Fruit fly (Drosophila melanogaster) whole organism, prepupa: Measurements from ENCODE around the gene CG32425.
A peak's percentile ranks its signal among the peaks of the same experiment; 100 is the strongest.

ENCODE experiments used
- Blimp-1 ChIP-seq: fragments of 200-800 bp; sonication (Bioruptor generic); optimal IDR thresholded peaks from 3 replicates; lab custom pipeline; 2017; ENCODE audit warnings: missing biosample characterization, missing genetic modification characterization, mild to moderate bottlenecking, moderate library complexity, missing genetic modification reagents
- CG10631 ChIP-seq: fragments of 200-800 bp; sonication (Bioruptor generic); optimal IDR thresholded peaks from 2 replicates; lab custom pipeline; 2016; ENCODE audit warnings: missing biosample characterization, missing genetic modification characterization
- CG10669 ChIP-seq: fragments of 200-800 bp; sonication (Bioruptor generic); optimal IDR thresholded peaks from 3 replicates; lab custom pipeline; 2018; ENCODE audit warnings: missing biosample characterization, mild to moderate bottlenecking, missing genetic modification characterization, moderate library complexity
- CG11294 ChIP-seq: fragments of 200-800 bp; sonication (Bioruptor generic); IDR thresholded peaks from 2 replicates; pipeline ENCODE4 v1.3.6; 2022; ENCODE audit warnings: missing biosample characterization, missing genetic modification characterization
- CG11762 ChIP-seq: fragments of 200-800 bp; sonication (Bioruptor generic); optimal IDR thresholded peaks from 3 replicates; lab custom pipeline; 2016; ENCODE audit warnings: missing biosample characterization, missing genetic modification characterization; ENCODE audit not compliant: insufficient read depth
- CG11902 ChIP-seq: fragments of 200-800 bp; sonication (Bioruptor generic); optimal IDR thresholded peaks from 3 replicates; lab custom pipeline; 2016; ENCODE audit warnings: missing biosample characterization, missing genetic modification characterization
- CG15336 ChIP-seq: fragments of 200-800 bp; sonication (Bioruptor generic); IDR thresholded peaks from 2 replicates; pipeline ENCODE4 v1.3.6; 2022; ENCODE audit warnings: missing biosample characterization, missing genetic modification characterization
- CG3032 ChIP-seq: fragments of 200-800 bp; optimal IDR thresholded peaks from 2 replicates; lab custom pipeline; 2019; ENCODE audit warnings: missing biosample characterization, mild to moderate bottlenecking, missing genetic modification characterization, moderate library complexity
- CG32006 ChIP-seq: fragments of 200-800 bp; sonication (Bioruptor generic); optimal IDR thresholded peaks from 3 replicates; lab custom pipeline; 2017; ENCODE audit warnings: missing biosample characterization, mild to moderate bottlenecking, missing genetic modification characterization
- CG34406 ChIP-seq: fragments of 200-800 bp; sonication (Bioruptor generic); optimal IDR thresholded peaks from 3 replicates; lab custom pipeline; 2016; ENCODE audit warnings: missing biosample characterization, missing genetic modification characterization
- CG3919 ChIP-seq: fragments of 200-800 bp; sonication (Bioruptor generic); optimal IDR thresholded peaks from 3 replicates; lab custom pipeline; 2016; ENCODE audit warnings: missing biosample characterization, missing genetic modification characterization
- CG6276 ChIP-seq: fragments of 200-800 bp; sonication (Bioruptor generic); optimal IDR thresholded peaks from 2 replicates; lab custom pipeline; 2017; ENCODE audit warnings: missing biosample characterization, mild to moderate bottlenecking, missing genetic modification characterization
- CG6792 ChIP-seq: fragments of 200-800 bp; sonication (Bioruptor generic); optimal IDR thresholded peaks from 3 replicates; lab custom pipeline; 2016; ENCODE audit warnings: missing biosample characterization, missing genetic modification characterization
- CG6808 ChIP-seq: fragments of 200-800 bp; sonication (Bioruptor generic); optimal IDR thresholded peaks from 3 replicates; lab custom pipeline; 2017; ENCODE audit warnings: missing biosample characterization, missing genetic modification characterization, mild to moderate bottlenecking, moderate library complexity, missing genetic modification reagents
- CG7368 ChIP-seq: fragments of 200-800 bp; sonication (Bioruptor generic); optimal IDR thresholded peaks from 3 replicates; lab custom pipeline; 2016; ENCODE audit warnings: missing biosample characterization, missing genetic modification characterization
- CG8119 ChIP-seq: fragments of 200-800 bp; sonication (Bioruptor generic); IDR thresholded peaks from 3 replicates; pipeline ENCODE4 v1.3.6; 2022; ENCODE audit warnings: missing biosample characterization, missing genetic modification characterization
- CG8319 ChIP-seq: fragments of 200-800 bp; sonication (Bioruptor generic); optimal IDR thresholded peaks from 3 replicates; lab custom pipeline; 2016; ENCODE audit warnings: missing biosample characterization, missing genetic modification characterization
- CG8632 ChIP-seq: fragments of 200-800 bp; sonication (Bioruptor generic); optimal IDR thresholded peaks from 3 replicates; lab custom pipeline; 2016; ENCODE audit warnings: missing biosample characterization, missing genetic modification characterization
- CG9139 ChIP-seq: fragments of 200-800 bp; sonication (Bioruptor generic); optimal IDR thresholded peaks from 3 replicates; lab custom pipeline; 2017; ENCODE audit warnings: missing biosample characterization, mild to moderate bottlenecking, missing genetic modification characterization
- Eip78C ChIP-seq: fragments of 200-800 bp; sonication (Bioruptor generic); peaks from one replicate; lab custom pipeline; 2016; ENCODE audit warnings: missing biosample characterization, missing genetic modification characterization
- Ets21C ChIP-seq: fragments of 200-800 bp; sonication (Bioruptor generic); optimal IDR thresholded peaks from 3 replicates; lab custom pipeline; 2016; ENCODE audit warnings: missing biosample characterization, missing genetic modification characterization
- Ets96B ChIP-seq: fragments of 200-800 bp; optimal IDR thresholded peaks from 2 replicates; lab custom pipeline; 2019; ENCODE audit warnings: missing biosample characterization, mild to moderate bottlenecking, missing genetic modification characterization, moderate library complexity
- Hr38 ChIP-seq: sonication (Bioruptor generic); optimal IDR thresholded peaks from 2 replicates; lab custom pipeline; 2016; ENCODE audit warnings: missing biosample characterization, missing genetic modification characterization
- Hr39 ChIP-seq: fragments of 200-800 bp; sonication (Bioruptor generic); optimal IDR thresholded peaks from 2 replicates; lab custom pipeline; 2016; ENCODE audit warnings: missing biosample characterization, missing genetic modification characterization
- Hr4 ChIP-seq: fragments of 200-800 bp; sonication (Bioruptor generic); optimal IDR thresholded peaks from 3 replicates; lab custom pipeline; 2016; ENCODE audit warnings: missing biosample characterization, missing genetic modification characterization
- Met ChIP-seq: fragments of 200-800 bp; sonication (Bioruptor generic); optimal IDR thresholded peaks from 3 replicates; lab custom pipeline; 2016; ENCODE audit warnings: missing biosample characterization, missing genetic modification characterization
- Smox ChIP-seq: fragments of 200-800 bp; sonication (Bioruptor generic); optimal IDR thresholded peaks from 3 replicates; lab custom pipeline; 2016; ENCODE audit warnings: missing biosample characterization, missing genetic modification characterization
- Sox102F ChIP-seq: fragments of 200-800 bp; sonication (Bioruptor generic); optimal IDR thresholded peaks from 2 replicates; lab custom pipeline; 2016; ENCODE audit warnings: missing biosample characterization, mild to moderate bottlenecking, missing genetic modification characterization
- Sox14 ChIP-seq: fragments of 200-800 bp; sonication (Bioruptor generic); optimal IDR thresholded peaks from 3 replicates; lab custom pipeline; 2016; ENCODE audit warnings: missing biosample characterization, missing genetic modification characterization
- Sox15 ChIP-seq: fragments of 200-800 bp; sonication (Bioruptor generic); optimal IDR thresholded peaks from 3 replicates; lab custom pipeline; 2016; ENCODE audit warnings: missing biosample characterization, missing genetic modification characterization
- acj6 ChIP-seq: fragments of 200-800 bp; sonication (Bioruptor generic); optimal IDR thresholded peaks from 3 replicates; lab custom pipeline; 2016; ENCODE audit warnings: missing biosample characterization, missing genetic modification characterization
- cyc ChIP-seq: fragments of 200-800 bp; sonication (Bioruptor generic); optimal IDR thresholded peaks from 3 replicates; lab custom pipeline; 2016; ENCODE audit warnings: missing biosample characterization, missing genetic modification characterization
- dac ChIP-seq: fragments of 200-800 bp; sonication (Bioruptor generic); optimal IDR thresholded peaks from 2 replicates; lab custom pipeline; 2017; ENCODE audit warnings: missing biosample characterization, mild to moderate bottlenecking, missing genetic modification characterization
- dsx ChIP-seq: fragments of 200-800 bp; optimal IDR thresholded peaks from 3 replicates; lab custom pipeline; 2019; ENCODE audit warnings: missing biosample characterization, mild to moderate bottlenecking, missing genetic modification characterization, moderate library complexity; ENCODE audit not compliant: poor library complexity, severe bottlenecking
- eg ChIP-seq: fragments of 200-800 bp; sonication (Bioruptor generic); IDR thresholded peaks from 3 replicates; pipeline ENCODE4 v1.3.6; 2022; ENCODE audit warnings: missing biosample characterization, missing genetic modification characterization
- esn ChIP-seq: fragments of 200-800 bp; sonication (Bioruptor generic); optimal IDR thresholded peaks from 2 replicates; lab custom pipeline; 2016; ENCODE audit warnings: missing biosample characterization, mild to moderate bottlenecking, missing genetic modification characterization, moderate library complexity
- fd59A ChIP-seq: fragments of 200-800 bp; sonication (Bioruptor generic); optimal IDR thresholded peaks from 2 replicates; lab custom pipeline; 2017; ENCODE audit warnings: missing biosample characterization, mild to moderate bottlenecking, missing genetic modification characterization, missing genetic modification reagents
- fd85E ChIP-seq: fragments of 200-800 bp; sonication (Bioruptor generic); optimal IDR thresholded peaks from 3 replicates; lab custom pipeline; 2016; ENCODE audit warnings: missing biosample characterization, missing genetic modification characterization
- fkh ChIP-seq: fragments of 200-800 bp; sonication (Bioruptor generic); optimal IDR thresholded peaks from 3 replicates; lab custom pipeline; 2017; ENCODE audit warnings: missing biosample characterization, mild to moderate bottlenecking, missing genetic modification characterization, moderate library complexity
- lz ChIP-seq: fragments of 200-800 bp; sonication (Bioruptor generic); optimal IDR thresholded peaks from 3 replicates; lab custom pipeline; 2016; ENCODE audit warnings: missing biosample characterization, missing genetic modification characterization
- net ChIP-seq: fragments of 200-800 bp; sonication (Bioruptor generic); optimal IDR thresholded peaks from 3 replicates; lab custom pipeline; 2016; ENCODE audit warnings: missing biosample characterization, missing genetic modification characterization
- salr ChIP-seq, 2 experiments: fragments of 200-800 bp; sonication (Bioruptor generic); optimal IDR thresholded peaks; 3 replicates each; lab custom pipeline; 2016 to 2018; ENCODE audit warnings: missing biosample characterization in 2 of 2, missing genetic modification characterization in 2 of 2, mild to moderate bottlenecking in 1 of 2
- spab ChIP-seq: fragments of 200-800 bp; sonication (Bioruptor generic); optimal IDR thresholded peaks from 2 replicates; lab custom pipeline; 2017; ENCODE audit warnings: missing biosample characterization, mild to moderate bottlenecking, missing genetic modification characterization, missing genetic modification reagents
- ss ChIP-seq, 2 experiments: fragments of 200-800 bp; sonication (Bioruptor generic); optimal IDR thresholded peaks; 2 replicates in 1 of 2; 3 replicates in 1 of 2; lab custom pipeline; 2017 to 2018; ENCODE audit warnings: mild to moderate bottlenecking in 2 of 2, missing biosample characterization in 2 of 2, missing genetic modification characterization in 2 of 2, moderate library complexity in 1 of 2
- svp ChIP-seq: fragments of 200-800 bp; sonication (Bioruptor generic); peaks from one replicate; lab custom pipeline; 2016; ENCODE audit warnings: missing biosample characterization, missing genetic modification characterization
- topi ChIP-seq: fragments of 200-800 bp; sonication (Bioruptor generic); optimal IDR thresholded peaks from 3 replicates; lab custom pipeline; 2016; ENCODE audit warnings: missing biosample characterization, missing genetic modification characterization
- vri ChIP-seq: fragments of 200-800 bp; sonication (Bioruptor generic); optimal IDR thresholded peaks from 3 replicates; lab custom pipeline; 2016; ENCODE audit warnings: missing biosample characterization, mild to moderate bottlenecking, missing genetic modification characterization

Gene CG32425

DNA sequence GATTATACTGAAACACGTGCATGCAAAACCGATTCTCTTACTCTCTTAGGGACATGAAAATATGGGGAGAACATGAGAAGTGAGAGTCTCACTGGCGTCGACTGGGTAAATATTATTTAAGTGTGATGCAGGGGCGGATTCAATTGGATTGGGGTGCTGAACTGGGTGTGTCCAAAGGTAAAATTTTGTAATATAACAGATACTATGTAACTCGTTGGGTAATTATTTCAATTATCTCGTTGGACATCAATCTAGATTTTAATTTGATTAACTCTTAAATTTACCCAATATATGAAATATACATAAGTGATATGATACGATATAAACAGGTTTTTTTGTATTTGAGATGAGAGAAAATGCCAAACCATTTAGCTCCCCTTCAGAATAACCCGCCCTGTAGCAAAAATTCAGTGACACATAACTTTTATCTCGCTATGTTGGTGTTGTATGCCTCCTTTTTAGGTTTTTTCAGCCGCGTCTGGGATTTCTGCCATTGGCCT is 11.1 kb downstream of the CG32425 start (continued):
- peak; percentile 91 to 92 for TF ChIP-seq ss (GFP tag; optimal IDR thresholded peaks at IDR 0.05; lab: Kevin White, UChicago)
- TF ChIP-seq Hr4 (GFP tag; lab: Kevin White, UChicago) = peak; percentile 91
- peak; percentile 83 for TF ChIP-seq CG6276 (GFP tag; lab: Kevin White, UChicago)
- TF ChIP-seq CG15336 = peak; percentile 84
- TF ChIP-seq Hr39 (GFP tag; lab: Kevin White, UChicago) = peak; percentile 92
- TF ChIP-seq dsx (GFP tag; lab: Kevin White, UChicago) = peak; percentile 59
- peak; percentile 80 for TF ChIP-seq Blimp-1 (GFP tag; lab: Kevin White, UChicago)
- TF ChIP-seq Met = peak; percentile 95

DNA sequence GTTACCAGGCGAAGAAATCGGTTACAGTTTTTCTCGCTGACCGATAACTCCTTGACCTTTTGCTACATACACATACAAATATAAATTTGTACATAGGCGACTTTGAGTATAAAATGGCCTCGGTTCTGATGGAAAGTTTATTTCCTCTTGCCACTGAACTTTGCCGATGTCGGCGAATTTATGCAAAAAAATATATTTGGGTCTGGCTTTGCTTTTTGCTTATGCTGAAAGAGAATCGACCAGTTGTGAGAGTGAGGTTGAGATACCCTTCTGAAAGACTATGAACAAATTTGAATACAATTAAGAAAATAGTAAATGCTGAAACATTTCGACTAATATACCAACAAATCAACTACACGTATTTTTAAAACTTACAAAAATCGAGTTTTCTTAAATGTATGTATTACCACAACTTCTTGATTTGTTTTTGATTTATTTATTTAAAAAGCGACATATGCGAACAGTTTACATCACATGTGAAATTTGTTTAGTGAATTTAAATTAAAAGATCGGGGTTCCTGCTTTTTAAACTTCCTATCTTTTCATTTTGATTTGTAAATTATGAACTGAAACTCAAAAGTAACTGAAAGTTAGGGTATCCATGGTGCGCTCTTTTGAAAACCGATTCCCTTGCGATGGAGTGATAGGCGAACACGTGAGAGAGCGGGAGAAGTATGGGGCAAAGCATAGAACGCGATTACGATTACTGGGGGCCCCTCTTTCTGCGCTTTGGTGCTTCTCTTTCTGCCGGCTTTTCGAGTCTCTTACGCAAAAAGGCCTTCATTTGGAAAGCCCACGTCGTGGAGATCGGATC is 12.2 kb downstream of the CG32425 start:
- no peak for TF ChIP-seq Hr38 (GFP tag; lab: Kevin White, UChicago)
- peak; percentile 90 for TF ChIP-seq esn (GFP tag; lab: Kevin White, UChicago)
- TF ChIP-seq CG6792 (GFP tag; lab: Kevin White, UChicago) = peak; percentile 75
- TF ChIP-seq ss (GFP tag; optimal IDR thresholded peaks at IDR 0.05; lab: Kevin White, UChicago) = peak; percentile 72 to 84
- TF ChIP-seq CG11902 (GFP tag; lab: Kevin White, UChicago) = peak; percentile 49
- TF ChIP-seq net (GFP tag; lab: Kevin White, UChicago) = peak; percentile 84
- peak; percentile 55 for TF ChIP-seq CG11762 (GFP tag; lab: Kevin White, UChicago)
- peak; percentile 86 for TF ChIP-seq CG6808 (GFP tag; lab: Kevin White, UChicago)
- peak; percentile 63 for TF ChIP-seq CG10631 (GFP tag; lab: Kevin White, UChicago)
- peak; percentile 78 for TF ChIP-seq CG3032 (tag; lab: Kevin White, UChicago)
- peak; percentile 72 for TF ChIP-seq CG8632
- peak; percentile 89 for TF ChIP-seq topi (GFP tag; lab: Kevin White, UChicago)
- TF ChIP-seq salr (GFP tag; optimal IDR thresholded peaks at IDR 0.05; lab: Kevin White, UChicago) = peak in 1 of 2 experiments; percentile 84
- TF ChIP-seq CG10669 (GFP tag; lab: Kevin White, UChicago) = peak; percentile 72
- TF ChIP-seq eg (GFP tag; lab: Robert Waterston, UW) = peak; percentile 24; the same call in 1 of the 3 replicates
- peak; percentile 72 for TF ChIP-seq Hr39 (GFP tag; lab: Kevin White, UChicago)
- TF ChIP-seq spab (GFP tag; lab: Kevin White, UChicago) = peak; percentile 74
- peak; percentile 86 for TF ChIP-seq Sox14 (GFP tag; lab: Kevin White, UChicago)
- peak; percentile 50 for TF ChIP-seq dac (GFP tag; lab: Kevin White, UChicago)
- peak; percentile 93 for TF ChIP-seq svp (GFP tag; lab: Kevin White, UChicago)
- peak; percentile 82 for TF ChIP-seq lz (GFP tag; lab: Kevin White, UChicago)
- peak; percentile 96 for TF ChIP-seq Eip78C (GFP tag; lab: Kevin White, UChicago)
- peak; percentile 71 for TF ChIP-seq fd59A (GFP tag; lab: Kevin White, UChicago)
- peak; percentile 58 for TF ChIP-seq Ets21C (GFP tag; lab: Kevin White, UChicago)
- peak; percentile 70 for TF ChIP-seq CG15336
- peak; percentile 81 for TF ChIP-seq Smox (GFP tag; lab: Kevin White, UChicago)
- TF ChIP-seq Sox102F = peak; percentile 82
- TF ChIP-seq CG8119 = peak; percentile 74; the same call in 2 of the 3 replicates
- peak; percentile 75 for TF ChIP-seq CG3919
- peak; percentile 78 for TF ChIP-seq CG34406 (GFP tag; lab: Kevin White, UChicago)
- TF ChIP-seq acj6 (GFP tag; lab: Kevin White, UChicago) = peak; percentile 75
- TF ChIP-seq Hr4 (GFP tag; lab: Kevin White, UChicago) = peak; percentile 84
- TF ChIP-seq fkh = peak; percentile 71
- peak; percentile 69 for TF ChIP-seq vri
- TF ChIP-seq CG9139 (GFP tag; lab: Kevin White, UChicago) = peak; percentile 59
- TF ChIP-seq CG11294 (GFP tag; lab: Robert Waterston, UW) = no peak
- peak; percentile 63 for TF ChIP-seq Sox15
- peak; percentile 50 for TF ChIP-seq CG7368 (GFP tag; lab: Kevin White, UChicago)
- TF ChIP-seq cyc = peak; percentile 71
- TF ChIP-seq Ets96B (tag; lab: Kevin White, UChicago) = peak; percentile 69
- TF ChIP-seq fd85E (GFP tag; lab: Kevin White, UChicago) = no peak
- peak; percentile 60 for TF ChIP-seq CG8319 (GFP tag; lab: Kevin White, UChicago)
- TF ChIP-seq CG32006 = peak; percentile 91
